Fruit fly (Drosophila melanogaster) whole organism, pupa: ENCODE data around the gene cno.

ENCODE experiments used
- CG10348 ChIP-seq: fragments of 200-800 bp; sonication (Bioruptor generic); IDR thresholded peaks from 2 replicates; pipeline ENCODE4 v1.3.6; 2022; ENCODE audit warnings: missing biosample characterization, missing genetic modification characterization
- CG12605 ChIP-seq: fragments of 200-800 bp; sonication (Bioruptor generic); IDR thresholded peaks from 2 replicates; pipeline ENCODE4 v1.3.6; 2022; ENCODE audit warnings: missing biosample characterization, missing genetic modification characterization
- CG13204 ChIP-seq: fragments of 200-800 bp; sonication (Bioruptor generic); optimal IDR thresholded peaks from 2 replicates; lab custom pipeline; 2018; ENCODE audit warnings: missing biosample characterization, mild to moderate bottlenecking, missing genetic modification characterization, moderate library complexity
- CG14655 ChIP-seq: fragments of 200-800 bp; sonication (Bioruptor generic); optimal IDR thresholded peaks from 3 replicates; lab custom pipeline; 2017; ENCODE audit warnings: mild to moderate bottlenecking, missing biosample characterization, missing genetic modification reagents, missing genetic modification characterization
- CG15710 ChIP-seq: fragments of 200-800 bp; sonication (Bioruptor generic); optimal IDR thresholded peaks from 2 replicates; lab custom pipeline; 2018; ENCODE audit warnings: missing biosample characterization, mild to moderate bottlenecking, missing genetic modification characterization, moderate library complexity
- CG17806 ChIP-seq: fragments of 200-800 bp; sonication (Bioruptor generic); optimal IDR thresholded peaks from 2 replicates; lab custom pipeline; 2018; ENCODE audit warnings: missing biosample characterization, mild to moderate bottlenecking, missing genetic modification characterization, moderate library complexity
- CG32121 ChIP-seq: fragments of 200-800 bp; sonication (Bioruptor generic); IDR thresholded peaks from 2 replicates; pipeline ENCODE4 v1.3.6; 2022; ENCODE audit warnings: missing biosample characterization, missing genetic modification characterization
- CG34367 ChIP-seq: fragments of 200-800 bp; sonication (Bioruptor generic); optimal IDR thresholded peaks from 2 replicates; lab custom pipeline; 2018; ENCODE audit warnings: missing biosample characterization, mild to moderate bottlenecking, missing genetic modification characterization
- CG4496 ChIP-seq: fragments of 200-800 bp; sonication (Bioruptor generic); IDR thresholded peaks from 3 replicates; pipeline ENCODE4 v1.3.6; 2022; ENCODE audit warnings: missing biosample characterization, missing genetic modification characterization
- CG8159 ChIP-seq: fragments of 200-800 bp; sonication (Bioruptor generic); optimal IDR thresholded peaks from 3 replicates; lab custom pipeline; 2018; ENCODE audit warnings: missing biosample characterization, mild to moderate bottlenecking, missing genetic modification characterization, moderate library complexity
- CG8301 ChIP-seq: fragments of 200-800 bp; sonication (Bioruptor generic); optimal IDR thresholded peaks from 2 replicates; lab custom pipeline; 2018; ENCODE audit warnings: missing biosample characterization, mild to moderate bottlenecking, missing genetic modification characterization
- CG9948 ChIP-seq: fragments of 200-800 bp; sonication (Bioruptor generic); optimal IDR thresholded peaks from 2 replicates; lab custom pipeline; 2018; ENCODE audit warnings: missing biosample characterization, mild to moderate bottlenecking, missing genetic modification characterization, moderate library complexity
- D1 ChIP-seq: fragments of 200-800 bp; sonication (Bioruptor generic); optimal IDR thresholded peaks from 2 replicates; lab custom pipeline; 2018; ENCODE audit warnings: missing biosample characterization, mild to moderate bottlenecking, missing genetic modification characterization, moderate library complexity
- EcR ChIP-seq: fragments of 200-800 bp; sonication (Bioruptor generic); optimal IDR thresholded peaks from 3 replicates; lab custom pipeline; 2019; ENCODE audit warnings: missing biosample characterization, missing genetic modification characterization, mild to moderate bottlenecking, moderate library complexity, missing genetic modification reagents
- Ets98B ChIP-seq: fragments of 200-800 bp; sonication (Bioruptor generic); IDR thresholded peaks from 2 replicates; pipeline ENCODE4 v1.3.6; 2022; ENCODE audit warnings: missing biosample characterization, missing genetic modification characterization
- Pif1A ChIP-seq: fragments of 200-800 bp; sonication (Bioruptor generic); optimal IDR thresholded peaks from 3 replicates; lab custom pipeline; 2016; ENCODE audit warnings: missing biosample characterization, missing genetic modification characterization
- Pif1B ChIP-seq: fragments of 200-800 bp; sonication (Bioruptor generic); optimal IDR thresholded peaks from 3 replicates; lab custom pipeline; 2016; ENCODE audit warnings: missing biosample characterization, missing genetic modification characterization
- Snoo ChIP-seq: fragments of 200-800 bp; sonication (Bioruptor generic); optimal IDR thresholded peaks from 3 replicates; lab custom pipeline; 2017; ENCODE audit warnings: missing biosample characterization, mild to moderate bottlenecking, missing genetic modification characterization, inconsistent platforms
- fd96Ca ChIP-seq: fragments of 200-800 bp; sonication (Bioruptor generic); IDR thresholded peaks from 3 replicates; pipeline ENCODE4 v1.3.6; 2022; ENCODE audit warnings: missing biosample characterization, missing genetic modification characterization
- gl ChIP-seq: fragments of 200-800 bp; sonication (Bioruptor generic); optimal IDR thresholded peaks from 2 replicates; lab custom pipeline; 2018; ENCODE audit warnings: missing biosample characterization, mild to moderate bottlenecking, missing genetic modification characterization
- rn ChIP-seq: fragments of 200-800 bp; sonication (Bioruptor generic); IDR thresholded peaks from 2 replicates; pipeline ENCODE4 v1.3.6; 2022; ENCODE audit warnings: missing biosample characterization, missing genetic modification characterization

cno gene

dm6 chr3R:5232197-5232607, 14.9 kb upstream of the cno start, which contains the start of the genes Kat60 and Mms19:
Gene Kat60 (minus strand): TSS chr3R:5232209.
Gene Mms19 (plus strand): TSS chr3R:5232543.
- no peak for TF ChIP-seq D1
- peak; percentile 49 for TF ChIP-seq CG15710 (tag; lab: Kevin White, UChicago)
- peak; percentile 29; the same call in 1 of the 2 replicates for TF ChIP-seq Ets98B (GFP tag; lab: Robert Waterston, UW)
- TF ChIP-seq EcR (GFP tag; lab: Kevin White, UChicago), result no peak
- TF ChIP-seq CG9948, result peak; percentile 2
- peak; percentile 25; the same call in 1 of the 2 replicates for TF ChIP-seq CG32121 (GFP tag; lab: Robert Waterston, UW)
- TF ChIP-seq CG12605, result no peak
- peak; percentile 23 for TF ChIP-seq CG17806
- TF ChIP-seq CG14655, result no peak
- peak; percentile 59; the same call in 1 of the 2 replicates for TF ChIP-seq rn
- no peak for TF ChIP-seq CG13204
- no peak for TF ChIP-seq CG34367
- TF ChIP-seq CG8301 (tag; lab: Kevin White, UChicago), result no peak
- no peak for TF ChIP-seq gl (tag; lab: Kevin White, UChicago)
- TF ChIP-seq CG4496, result peak; percentile 37; the same call in 1 of the 3 replicates
- TF ChIP-seq Snoo (tag; lab: Kevin White, UChicago), result no peak
- no peak for TF ChIP-seq CG10348
- peak; percentile 47 for TF ChIP-seq CG8159 (tag; lab: Kevin White, UChicago)
- TF ChIP-seq Pif1A, result no peak
- TF ChIP-seq fd96Ca (GFP tag; lab: Robert Waterston, UW), result peak; percentile 60; the same call in 2 of the 3 replicates
- no peak for TF ChIP-seq Pif1B (GFP tag; lab: Kevin White, UChicago)

- TF ChIP-seq CG12605 (peak; percentile 47; the same call in 1 of the 2 replicates), fd96Ca (GFP tag; lab: Robert Waterston, UW) (peak; percentile 43; the same call in 1 of the 3 replicates), rn (no peak; the same call in 1 of the 2 replicates)
- TF ChIP-seq, all 21 proteins: peak for 2
Measured at dm6 chr3R:5231383-5232196, 14.3 kb upstream of the cno start.

- TF ChIP-seq EcR (GFP tag; lab: Kevin White, UChicago) (peak; percentile 14), D1 (no peak)
Measured at dm6 chr3R:5229458-5229857, 12.2 kb upstream of the cno start.

- TF ChIP-seq fd96Ca (GFP tag; lab: Robert Waterston, UW) (no peak), D1 (no peak), CG8159 (tag; lab: Kevin White, UChicago) (no peak), CG9948 (no peak), CG12605 (no peak), CG10348 (no peak), Ets98B (GFP tag; lab: Robert Waterston, UW) (no peak), CG34367 (no peak), CG8301 (tag; lab: Kevin White, UChicago) (no peak), rn (no peak)
Measured at dm6 chr3R:5226025-5226424, 8.8 kb upstream of the cno start, which contains the start of gene Vps37B. Gene Vps37B (plus strand): TSS chr3R:5226158.

- TF ChIP-seq CG8159 (tag; lab: Kevin White, UChicago), result no peak
- no peak for TF ChIP-seq CG4496
- peak; percentile 26; the same call in 1 of the 3 replicates for TF ChIP-seq fd96Ca (GFP tag; lab: Robert Waterston, UW)
- TF ChIP-seq CG17806, result no peak
- no peak for TF ChIP-seq Ets98B (GFP tag; lab: Robert Waterston, UW)
- TF ChIP-seq Pif1A, result no peak
Measured at dm6 chr3R:5223839-5224238, 6.6 kb upstream of the cno start, which contains the start of gene CG14664. Gene CG14664 (plus strand): TSS chr3R:5224139.

dm6 chr3R:5223135-5223534, 5.9 kb upstream of the cno start, which contains the start of gene CG2604:
Gene CG2604 (minus strand): TSS chr3R:5223365.
- TF ChIP-seq CG8301 (tag; lab: Kevin White, UChicago), result no peak
- no peak for TF ChIP-seq fd96Ca (GFP tag; lab: Robert Waterston, UW)
- no peak for TF ChIP-seq Pif1A
- no peak for TF ChIP-seq CG14655
- TF ChIP-seq CG4496, result peak; percentile 71
- no peak for TF ChIP-seq CG13204
- peak; percentile 57 for TF ChIP-seq Ets98B (GFP tag; lab: Robert Waterston, UW)
- peak; percentile 6 for TF ChIP-seq CG17806
- TF ChIP-seq CG32121 (GFP tag; lab: Robert Waterston, UW), result no peak
- TF ChIP-seq rn, result no peak
- TF ChIP-seq Snoo (tag; lab: Kevin White, UChicago), result peak; percentile 51
- TF ChIP-seq CG9948, result no peak
- peak; percentile 34 for TF ChIP-seq CG15710 (tag; lab: Kevin White, UChicago)
- peak; percentile 25 for TF ChIP-seq CG34367
- no peak for TF ChIP-seq Pif1B (GFP tag; lab: Kevin White, UChicago)
- no peak for TF ChIP-seq CG8159 (tag; lab: Kevin White, UChicago)
- no peak for TF ChIP-seq CG10348
- peak; percentile 35; the same call in 1 of the 2 replicates for TF ChIP-seq CG12605
- no peak for TF ChIP-seq D1
- peak; percentile 11 for TF ChIP-seq EcR (GFP tag; lab: Kevin White, UChicago)
- peak; percentile 60 for TF ChIP-seq gl (tag; lab: Kevin White, UChicago)
